Worm (Caenorhabditis elegans): ENCODE results near the gene shc-2.

The shc-2 gene

ce11 chrII:4954099-4954959 lies 14.6 kb upstream of the shc-2 start (continued):
- TF ChIP-seq hlh-12 (tag; optimal IDR thresholded peaks at IDR 0.05), result no peak
- no peak for TF ChIP-seq dox-1 (GFP tag; IDR thresholded peaks at IDR 0.05)
- no peak for TF ChIP-seq nhr-120 (GFP tag; IDR thresholded peaks at IDR 0.05)

DNA sequence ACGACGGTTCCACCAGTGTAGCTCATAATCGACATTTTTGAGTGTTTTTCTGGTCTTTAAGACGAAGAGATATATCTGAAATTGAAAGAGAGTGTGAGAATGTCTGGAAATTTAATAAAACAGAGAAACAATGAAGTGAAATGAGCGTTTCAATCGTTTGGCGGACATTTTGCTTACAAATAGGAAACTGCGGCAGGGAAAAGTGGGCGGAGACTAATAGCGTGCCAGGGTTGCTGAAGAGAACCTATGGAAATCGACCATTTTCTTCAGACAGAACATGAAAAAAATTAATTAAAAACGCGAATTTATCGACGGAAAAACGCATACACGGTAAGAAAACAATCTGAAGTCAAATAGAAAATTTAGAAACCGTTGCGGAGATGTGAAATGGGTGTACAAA lies 13.6 kb upstream of the shc-2 start, which contains the start of gene pbs-3:
Gene pbs-3, minus strand, starts transcription at position 75 of the 400 bp plus-strand sequence.
- peak; percentile 7 for TF ChIP-seq dpl-1 (GFP tag; optimal IDR thresholded peaks at IDR 0.05)
- TF ChIP-seq snpc-1.3 (tag; optimal IDR thresholded peaks at IDR 0.05; ENCODE audit: insufficient read depth), result peak; percentile 34
- TF ChIP-seq mel-28 (tag; optimal IDR thresholded peaks at IDR 0.05; ENCODE audit: borderline replicate concordance), result no peak
- 0 out of 2 replicates have a peak, but pooled peaks have one; percentile 44 for TF ChIP-seq aptf-2 (GFP tag; conservative IDR thresholded peaks at IDR 0.05)
- no peak for TF ChIP-seq C17E4.6 (GFP tag; IDR thresholded peaks at IDR 0.05)
- TF ChIP-seq madf-6 (GFP tag; IDR thresholded peaks at IDR 0.05), result no peak; the same call in 1 of the 2 replicates
- no peak for TF ChIP-seq nhr-179 (tag; optimal IDR thresholded peaks at IDR 0.05)
- no peak for TF ChIP-seq T26A5.8 (tag; optimal IDR thresholded peaks at IDR 0.05)
- no peak for TF ChIP-seq attf-6 (GFP tag; IDR thresholded peaks at IDR 0.05)
- no peak for TF ChIP-seq ztf-6 (GFP tag; IDR thresholded peaks at IDR 0.05)
- TF ChIP-seq Y79H2A.3 (GFP tag; conservative IDR thresholded peaks at IDR 0.05), result no peak
- no peak for TF ChIP-seq F57C9.4 (tag; optimal IDR thresholded peaks at IDR 0.05)
- no peak for TF ChIP-seq snpc-1.1 (tag; optimal IDR thresholded peaks at IDR 0.05; ENCODE audit: insufficient read depth)
- no peak for TF ChIP-seq let-607 (tag; optimal IDR thresholded peaks at IDR 0.05)
- TF ChIP-seq F37B4.10 (GFP tag; IDR thresholded peaks at IDR 0.05), result no peak
- TF ChIP-seq hrde-1 (tag; optimal IDR thresholded peaks at IDR 0.05; ENCODE audit: borderline replicate concordance), result no peak
- no peak; the same call in 1 of the 2 replicates for TF ChIP-seq madf-8 (GFP tag; conservative IDR thresholded peaks at IDR 0.05)
- TF ChIP-seq ceh-58 (GFP tag; IDR thresholded peaks at IDR 0.05), result no peak
- peak; percentile 30 for TF ChIP-seq lsl-1 (GFP tag; optimal IDR thresholded peaks at IDR 0.05)
- TF ChIP-seq madf-3 (GFP tag; IDR thresholded peaks at IDR 0.05), result no peak
- TF ChIP-seq F10E7.11 (tag; optimal IDR thresholded peaks at IDR 0.05), result no peak
- no peak for TF ChIP-seq nhr-27 (tag; optimal IDR thresholded peaks at IDR 0.05)
- no peak for TF ChIP-seq xnd-1 (tag; optimal IDR thresholded peaks at IDR 0.05)
- TF ChIP-seq egl-18 (GFP tag; IDR thresholded peaks at IDR 0.05), result no peak
- no peak for TF ChIP-seq cebp-2 (GFP tag; IDR thresholded peaks at IDR 0.05)
- TF ChIP-seq ceh-100 (GFP tag; IDR thresholded peaks at IDR 0.05), result peak; percentile 93
- peak; percentile 48 for TF ChIP-seq F49E8.2 (tag; optimal IDR thresholded peaks at IDR 0.05; ENCODE audit: insufficient read depth)
- TF ChIP-seq hmg-20 (GFP tag; IDR thresholded peaks at IDR 0.05), result no peak
- TF ChIP-seq lin-54 (GFP tag; optimal IDR thresholded peaks at IDR 0.05), result no peak
- TF ChIP-seq repo-1 (tag; optimal IDR thresholded peaks at IDR 0.05), result no peak
- no peak for TF ChIP-seq ceh-79 (tag; optimal IDR thresholded peaks at IDR 0.05)
- TF ChIP-seq ama-1 (optimal IDR thresholded peaks at IDR 0.05), result no peak
- no peak for TF ChIP-seq ama-1 (GFP tag; optimal IDR thresholded peaks at IDR 0.05)
- no peak for TF ChIP-seq unc-62 (GFP tag; optimal IDR thresholded peaks at IDR 0.05)
- no peak for TF ChIP-seq lin-40 (tag; optimal IDR thresholded peaks at IDR 0.05)
- no peak for TF ChIP-seq gei-17 (GFP tag; optimal IDR thresholded peaks at IDR 0.05)
- TF ChIP-seq attf-5 (GFP tag; optimal IDR thresholded peaks at IDR 0.05), result peak; percentile 81
- no peak for TF ChIP-seq B0336.3 (GFP tag; IDR thresholded peaks at IDR 0.05)
- peak; percentile 53; the same call in 1 of the 2 replicates for TF ChIP-seq dox-1 (GFP tag; IDR thresholded peaks at IDR 0.05)
- no peak for TF ChIP-seq ceh-91 (GFP tag; IDR thresholded peaks at IDR 0.05)
- TF ChIP-seq bed-1 (GFP tag; IDR thresholded peaks at IDR 0.05), result no peak
- no peak for TF ChIP-seq tbp1 (GFP tag; optimal IDR thresholded peaks at IDR 0.05)
- TF ChIP-seq ceh-40 (GFP tag; IDR thresholded peaks at IDR 0.05), result no peak
- TF ChIP-seq hlh-26 (GFP tag; conservative IDR thresholded peaks at IDR 0.05), result no peak
